Fruit fly (Drosophila melanogaster) whole organism, embryonic: ENCODE results near the gene SC35.

ENCODE experiments used
- Bdp1 ChIP-seq: fragments of 200-800 bp; sonication (Bioruptor generic); optimal IDR thresholded peaks from 3 replicates; lab custom pipeline; 2016; ENCODE audit warnings: missing biosample characterization, missing genetic modification characterization
- CG1024 ChIP-seq: fragments of 200-800 bp; sonication (Bioruptor generic); IDR thresholded peaks from 2 replicates; pipeline ENCODE4 v1.3.6; 2022; ENCODE audit warnings: missing biosample characterization, missing genetic modification characterization
- CG11093 ChIP-seq: fragments of 200-800 bp; sonication (Bioruptor generic); IDR thresholded peaks from 3 replicates; pipeline ENCODE4 v1.3.6; 2022; ENCODE audit warnings: missing biosample characterization, missing genetic modification characterization
- CG12071 ChIP-seq: fragments of 200-800 bp; sonication (Bioruptor generic); optimal IDR thresholded peaks from 3 replicates; lab custom pipeline; 2018; ENCODE audit warnings: missing biosample characterization, mild to moderate bottlenecking, missing genetic modification characterization
- CG12744 ChIP-seq: fragments of 200-800 bp; sonication (Bioruptor generic); optimal IDR thresholded peaks from 2 replicates; lab custom pipeline; 2016; ENCODE audit warnings: missing biosample characterization, missing genetic modification characterization
- CG12769 ChIP-seq: fragments of 200-800 bp; sonication (Bioruptor generic); optimal IDR thresholded peaks from 2 replicates; lab custom pipeline; 2019; ENCODE audit warnings: missing biosample characterization, mild to moderate bottlenecking, missing genetic modification characterization, moderate library complexity
- CG13296 ChIP-seq: fragments of 200-800 bp; sonication (Bioruptor generic); optimal IDR thresholded peaks from 3 replicates; lab custom pipeline; 2018; ENCODE audit warnings: missing biosample characterization, mild to moderate bottlenecking, missing genetic modification characterization
- CG14667 ChIP-seq: fragments of 200-800 bp; sonication (Bioruptor generic); IDR thresholded peaks from 2 replicates; pipeline ENCODE4 v1.3.6; 2022; ENCODE audit warnings: missing biosample characterization, missing genetic modification characterization
- CG14710 ChIP-seq: fragments of 200-800 bp; sonication (Bioruptor generic); optimal IDR thresholded peaks from 3 replicates; lab custom pipeline; 2019; ENCODE audit warnings: missing biosample characterization, mild to moderate bottlenecking, missing genetic modification characterization, moderate library complexity
- CG15073 ChIP-seq: fragments of 200-800 bp; sonication (Bioruptor generic); optimal IDR thresholded peaks from 2 replicates; lab custom pipeline; 2016; ENCODE audit warnings: missing biosample characterization, missing genetic modification characterization
- CG15601 ChIP-seq: fragments of 200-800 bp; sonication (Bioruptor generic); optimal IDR thresholded peaks from 3 replicates; lab custom pipeline; 2019; ENCODE audit warnings: missing biosample characterization, mild to moderate bottlenecking, missing genetic modification characterization, moderate library complexity
- CG1647 ChIP-seq: fragments of 200-800 bp; sonication (Bioruptor generic); optimal IDR thresholded peaks from 3 replicates; lab custom pipeline; 2016; ENCODE audit warnings: missing biosample characterization, missing genetic modification characterization
- CG17328 ChIP-seq: fragments of 200-800 bp; sonication (Bioruptor generic); IDR thresholded peaks from 2 replicates; pipeline ENCODE4 v1.3.6; 2022; ENCODE audit warnings: missing biosample characterization, missing genetic modification characterization
- CG17829 ChIP-seq: fragments of 200-800 bp; optimal IDR thresholded peaks from 2 replicates; lab custom pipeline; 2019; ENCODE audit warnings: missing biosample characterization, mild to moderate bottlenecking, missing genetic modification characterization, moderate library complexity
- CG17912 ChIP-seq: fragments of 200-800 bp; sonication (Bioruptor generic); optimal IDR thresholded peaks from 2 replicates; lab custom pipeline; 2018; ENCODE audit warnings: missing biosample characterization, mild to moderate bottlenecking, missing genetic modification characterization
- CG18619 ChIP-seq: fragments of 200-800 bp; sonication (Bioruptor generic); optimal IDR thresholded peaks from 3 replicates; lab custom pipeline; 2017; ENCODE audit warnings: missing biosample characterization, mild to moderate bottlenecking, missing genetic modification characterization
- CG31224 ChIP-seq: fragments of 200-800 bp; sonication (Bioruptor generic); IDR thresholded peaks from 2 replicates; pipeline ENCODE4 v1.3.6; 2022; ENCODE audit warnings: missing biosample characterization, missing genetic modification characterization
- CG33557 ChIP-seq: fragments of 200-800 bp; sonication (Bioruptor generic); optimal IDR thresholded peaks from 2 replicates; lab custom pipeline; 2019; ENCODE audit warnings: missing biosample characterization, mild to moderate bottlenecking, missing genetic modification characterization, moderate library complexity
- CG3838 ChIP-seq: fragments of 200-800 bp; sonication (Bioruptor generic); optimal IDR thresholded peaks from 3 replicates; lab custom pipeline; 2016; ENCODE audit warnings: missing biosample characterization, missing genetic modification characterization
- CG3995 ChIP-seq: fragments of 200-800 bp; sonication (Bioruptor generic); optimal IDR thresholded peaks from 3 replicates; lab custom pipeline; 2016; ENCODE audit warnings: missing biosample characterization, missing genetic modification characterization
- CG6254 ChIP-seq: fragments of 200-800 bp; sonication (Bioruptor generic); optimal IDR thresholded peaks from 3 replicates; lab custom pipeline; 2017; ENCODE audit warnings: mild to moderate bottlenecking, missing biosample characterization, missing genetic modification reagents, missing genetic modification characterization
- CG6813 ChIP-seq: fragments of 200-800 bp; sonication (Bioruptor generic); optimal IDR thresholded peaks from 2 replicates; lab custom pipeline; 2017; ENCODE audit warnings: missing biosample characterization, missing genetic modification characterization, mild to moderate bottlenecking, moderate library complexity, missing genetic modification reagents
- CG6854 ChIP-seq: fragments of 200-800 bp; sonication (Bioruptor generic); optimal IDR thresholded peaks from 3 replicates; lab custom pipeline; 2017; ENCODE audit warnings: missing biosample characterization, mild to moderate bottlenecking, missing genetic modification characterization
- CTCF ChIP-seq: fragments of 200-800 bp; sonication (Bioruptor generic); optimal IDR thresholded peaks from 2 replicates; lab custom pipeline; 2017; ENCODE audit warnings: missing biosample characterization, mild to moderate bottlenecking, missing genetic modification characterization, moderate library complexity
- Dbx ChIP-seq: fragments of 200-800 bp; sonication (Bioruptor generic); IDR thresholded peaks from 3 replicates; pipeline ENCODE4 v1.3.6; 2022; ENCODE audit warnings: missing biosample characterization, missing genetic modification characterization
- Ets65A ChIP-seq: fragments of 200-800 bp; sonication (Bioruptor generic); peaks from one replicate; lab custom pipeline; 2016; ENCODE audit warnings: missing biosample characterization, missing genetic modification characterization
- Hr39 ChIP-seq: fragments of >200 bp; optimal IDR thresholded peaks from 2 replicates; lab custom pipeline; 2017
- Med ChIP-seq: fragments of 200-800 bp; sonication (Bioruptor generic); peaks from one replicate; lab custom pipeline; 2016; ENCODE audit warnings: missing biosample characterization, missing genetic modification characterization, mild to moderate bottlenecking, inconsistent platforms, moderate library complexity
- Nf-YB ChIP-seq: fragments of 200-800 bp; sonication (Bioruptor generic); optimal IDR thresholded peaks from 3 replicates; lab custom pipeline; 2019; ENCODE audit warnings: missing biosample characterization, mild to moderate bottlenecking, missing genetic modification characterization, moderate library complexity
- Sox100B ChIP-seq: fragments of 200-800 bp; sonication (Bioruptor generic); optimal IDR thresholded peaks from 3 replicates; lab custom pipeline; 2018; ENCODE audit warnings: missing biosample characterization, mild to moderate bottlenecking, missing genetic modification characterization
- dysf ChIP-seq: fragments of 200-800 bp; sonication (Bioruptor generic); IDR thresholded peaks from 3 replicates; pipeline ENCODE4 v1.3.6; 2022; ENCODE audit warnings: missing biosample characterization, missing genetic modification characterization
- en ChIP-seq: fragments of 200-800 bp; sonication (Bioruptor generic); optimal IDR thresholded peaks from 2 replicates; lab custom pipeline; 2016; ENCODE audit warnings: missing biosample characterization, missing genetic modification characterization
- fd102C ChIP-seq: fragments of 200-800 bp; sonication (Bioruptor generic); optimal IDR thresholded peaks from 2 replicates; lab custom pipeline; 2018; ENCODE audit warnings: missing biosample characterization, mild to moderate bottlenecking, missing genetic modification characterization, moderate library complexity
- gce ChIP-seq: fragments of 200-800 bp; sonication (Bioruptor generic); IDR thresholded peaks from 3 replicates; pipeline ENCODE4 v1.3.6; 2022; ENCODE audit warnings: missing biosample characterization, missing genetic modification characterization
- gfzf ChIP-seq: fragments of 200-800 bp; sonication (Bioruptor generic); optimal IDR thresholded peaks from 2 replicates; lab custom pipeline; 2016; ENCODE audit warnings: missing biosample characterization, mild to moderate bottlenecking, missing genetic modification characterization, moderate library complexity
- grau ChIP-seq: fragments of 200-800 bp; optimal IDR thresholded peaks from 3 replicates; lab custom pipeline; 2019; ENCODE audit warnings: missing biosample characterization, mild to moderate bottlenecking, missing genetic modification characterization, moderate library complexity
- her ChIP-seq: fragments of 200-800 bp; sonication (Bioruptor generic); optimal IDR thresholded peaks from 2 replicates; lab custom pipeline; 2016; ENCODE audit warnings: missing biosample characterization, missing genetic modification characterization
- jigr1 ChIP-seq: fragments of 200-800 bp; sonication (Bioruptor generic); IDR thresholded peaks from 3 replicates; pipeline ENCODE4 v1.3.6; 2022; ENCODE audit warnings: missing biosample characterization, missing genetic modification characterization
- nerfin-2 ChIP-seq: fragments of 200-800 bp; sonication (Bioruptor generic); IDR thresholded peaks from 2 replicates; pipeline ENCODE4 v1.3.6; 2022; ENCODE audit warnings: missing biosample characterization, missing genetic modification characterization; ENCODE audit not compliant: partially characterized antibody
- otp ChIP-seq: fragments of 200-800 bp; sonication (Bioruptor generic); IDR thresholded peaks from 3 replicates; pipeline ENCODE4, ENCODE4 v1.3.6; 2022; ENCODE audit warnings: missing biosample characterization, missing genetic modification characterization
- salm ChIP-seq: fragments of 200-800 bp; sonication (Bioruptor generic); optimal IDR thresholded peaks from 2 replicates; lab custom pipeline; 2018; ENCODE audit warnings: missing biosample characterization, mild to moderate bottlenecking, missing genetic modification characterization
- sc ChIP-seq, 3 experiments: fragments of >200 bp in 2 of 3; fragments of 200-800 bp in 1 of 3; sonication (Bioruptor generic) in 1 of 3; optimal IDR thresholded peaks; 2 replicates in 2 of 3; 3 replicates in 1 of 3; lab custom pipeline; 2017; ENCODE audit warnings: mild to moderate bottlenecking in 1 of 3, missing biosample characterization in 1 of 3, missing genetic modification characterization in 1 of 3, missing genetic modification reagents in 1 of 3
- slbo ChIP-seq: fragments of 200-800 bp; sonication (Bioruptor generic); IDR thresholded peaks from 2 replicates; pipeline ENCODE4 v1.3.6; 2022; ENCODE audit warnings: missing biosample characterization, missing genetic modification characterization
- slou ChIP-seq: fragments of 200-800 bp; sonication (Bioruptor generic); optimal IDR thresholded peaks from 3 replicates; lab custom pipeline; 2016; ENCODE audit warnings: missing biosample characterization, missing genetic modification characterization
- sna ChIP-seq: fragments of 200-800 bp; sonication (Bioruptor generic); IDR thresholded peaks from 2 replicates; pipeline ENCODE4 v1.3.6; 2022; ENCODE audit warnings: missing biosample characterization, missing genetic modification characterization; ENCODE audit not compliant: partially characterized antibody
- tio ChIP-seq: fragments of 200-800 bp; sonication (Bioruptor generic); optimal IDR thresholded peaks from 2 replicates; lab custom pipeline; 2017; ENCODE audit warnings: missing biosample characterization, missing genetic modification characterization, inconsistent platforms
- tup ChIP-seq: fragments of 200-800 bp; sonication (Bioruptor generic); optimal IDR thresholded peaks from 2 replicates; lab custom pipeline; 2016; ENCODE audit warnings: missing biosample characterization, mild to moderate bottlenecking, missing genetic modification characterization, moderate library complexity
- vnd ChIP-seq: fragments of 200-800 bp; sonication (Bioruptor generic); IDR thresholded peaks from 3 replicates; pipeline ENCODE4 v1.3.6; 2022; ENCODE audit warnings: missing biosample characterization, missing genetic modification characterization; ENCODE audit not compliant: partially characterized antibody
- zen2 ChIP-seq: fragments of 200-800 bp; sonication (Bioruptor generic); IDR thresholded peaks from 3 replicates; pipeline ENCODE4 v1.3.6; 2022; ENCODE audit warnings: missing biosample characterization, missing genetic modification characterization; ENCODE audit not compliant: partially characterized antibody

The SC35 gene

dm6 chr2L:12483866-12484554 is 49.5 kb upstream of the SC35 start (continued):
- no peak for TF ChIP-seq Bdp1
- TF ChIP-seq CG14667 (GFP tag; lab: Robert Waterston, UW), result no peak; the same call in 1 of the 2 replicates
- TF ChIP-seq CG1647 (GFP tag; lab: Kevin White, UChicago), result peak; percentile 86
- peak; percentile 93 for TF ChIP-seq CG12769 (tag; lab: Kevin White, UChicago)
- peak; percentile 97 for TF ChIP-seq Ets65A (GFP tag; lab: Kevin White, UChicago)
- peak; percentile 77; the same call in 2 of the 3 replicates for TF ChIP-seq gce (GFP tag; lab: Robert Waterston, UW)
- no peak for TF ChIP-seq zen2 (GFP tag; lab: Robert Waterston, UW)
- peak; percentile 84; the same call in 2 of the 3 replicates for TF ChIP-seq CG11093 (GFP tag; lab: Robert Waterston, UW)
- TF ChIP-seq CG6813 (GFP tag; lab: Kevin White, UChicago), result peak; percentile 80
- peak; percentile 86 for TF ChIP-seq CG12071 (GFP tag; lab: Kevin White, UChicago)
- no peak for TF ChIP-seq nerfin-2 (GFP tag; lab: Robert Waterston, UW)
- no peak for TF ChIP-seq fd102C (GFP tag; lab: Kevin White, UChicago)
- TF ChIP-seq CG31224 (GFP tag; lab: Robert Waterston, UW), result peak; percentile 71
- TF ChIP-seq sc (optimal IDR thresholded peaks at IDR 0.05; lab: Kevin White, UChicago), result no peak
- peak; percentile 86 for TF ChIP-seq sc (GFP tag; optimal IDR thresholded peaks at IDR 0.05; lab: Kevin White, UChicago)
- peak; percentile 74 for TF ChIP-seq CG33557 (GFP tag; lab: Kevin White, UChicago)
- peak; percentile 81 for TF ChIP-seq tio (GFP tag; lab: Kevin White, UChicago)
- peak; percentile 72 for TF ChIP-seq Nf-YB (GFP tag; lab: Kevin White, UChicago)
- TF ChIP-seq CG18619 (GFP tag; lab: Kevin White, UChicago), result peak; percentile 82
- TF ChIP-seq CG6854 (GFP tag; lab: Kevin White, UChicago), result peak; percentile 73
- TF ChIP-seq Hr39 (lab: Kevin White, UChicago), result no peak
- TF ChIP-seq tup (GFP tag; lab: Kevin White, UChicago), result no peak
- TF ChIP-seq CG17829 (tag; lab: Kevin White, UChicago), result peak; percentile 84
- TF ChIP-seq CG17328 (GFP tag; lab: Robert Waterston, UW), result peak; percentile 89
- 0 out of 2 replicates have a peak, but pooled peaks have one; percentile 50 for TF ChIP-seq CG1024
- TF ChIP-seq CG3995 (GFP tag; lab: Kevin White, UChicago), result peak; percentile 44
- TF ChIP-seq vnd (GFP tag; lab: Robert Waterston, UW), result no peak
- TF ChIP-seq CG12744 (GFP tag; lab: Kevin White, UChicago), result peak; percentile 82
- no peak for TF ChIP-seq gfzf
- no peak for TF ChIP-seq jigr1 (GFP tag; lab: Robert Waterston, UW)
- peak; percentile 88 for TF ChIP-seq slbo (GFP tag; lab: Robert Waterston, UW)
- peak; percentile 71 for TF ChIP-seq CG15073
- TF ChIP-seq CG6254 (GFP tag; lab: Kevin White, UChicago), result peak; percentile 81
- peak; percentile 72 for TF ChIP-seq slou
- TF ChIP-seq her (GFP tag; lab: Kevin White, UChicago), result peak; percentile 83
- TF ChIP-seq grau (tag; lab: Kevin White, UChicago), result peak; percentile 99
- peak; percentile 87 for TF ChIP-seq en (GFP tag; lab: Kevin White, UChicago)
- TF ChIP-seq Med (GFP tag; lab: Kevin White, UChicago), result peak; percentile 99
- TF ChIP-seq CG14710 (tag; lab: Kevin White, UChicago), result peak; percentile 80
- peak; percentile 16 for TF ChIP-seq CG3838 (GFP tag; lab: Kevin White, UChicago)
- TF ChIP-seq Dbx (GFP tag; lab: Robert Waterston, UW), result peak; percentile 85
- TF ChIP-seq CTCF (GFP tag; lab: Kevin White, UChicago), result no peak
- TF ChIP-seq CG15601 (tag; lab: Kevin White, UChicago), result peak; percentile 85
- peak; percentile 88 for TF ChIP-seq salm
- peak; percentile 88 for TF ChIP-seq CG13296 (GFP tag; lab: Kevin White, UChicago)
- TF ChIP-seq otp (GFP tag; lab: Robert Waterston, UW), result peak; percentile 81; the same call in 2 of the 3 replicates
- TF ChIP-seq dysf (GFP tag; lab: Robert Waterston, UW), result peak; percentile 90; the same call in 2 of the 3 replicates
- no peak for TF ChIP-seq sna (GFP tag; lab: Robert Waterston, UW)
- TF ChIP-seq CG17912 (GFP tag; lab: Kevin White, UChicago), result peak; percentile 54
- TF ChIP-seq Sox100B (GFP tag; lab: Kevin White, UChicago), result peak; percentile 89
